Worm (Caenorhabditis elegans): Measurements from ENCODE around the gene txt-5.

Gene txt-5

ce11 chrV:7810591-7810990 lies 26.3 kb downstream of the txt-5 start:
- TF ChIP-seq nhr-21 (tag; optimal IDR thresholded peaks at IDR 0.05) (no peak), ama-1 (optimal IDR thresholded peaks at IDR 0.05) (no peak), sma-3 (GFP tag; optimal IDR thresholded peaks at IDR 0.05) (no peak), unc-39 (tag; optimal IDR thresholded peaks at IDR 0.05) (no peak), Y55F3AM.14 (GFP tag; optimal IDR thresholded peaks at IDR 0.05) (no peak), unc-62 (GFP tag; optimal IDR thresholded peaks at IDR 0.05) (no peak), dmd-4 (tag; optimal IDR thresholded peaks at IDR 0.05) (no peak), R02D3.7 (tag; optimal IDR thresholded peaks at IDR 0.05) (no peak)

- TF ChIP-seq snpc-4 (tag; optimal IDR thresholded peaks at IDR 0.05) (no peak), sma-9 (GFP tag; optimal IDR thresholded peaks at IDR 0.05) (peak; percentile 47), sma-9 (tag; optimal IDR thresholded peaks at IDR 0.05) (no peak), aly-2 (tag; optimal IDR thresholded peaks at IDR 0.05) (no peak), nhr-129 (tag; optimal IDR thresholded peaks at IDR 0.05) (peak; percentile 12), crh-2 (tag; optimal IDR thresholded peaks at IDR 0.05) (peak; percentile 19), mab-5 (tag; optimal IDR thresholded peaks at IDR 0.05) (no peak), fos-1 (tag; optimal IDR thresholded peaks at IDR 0.05) (peak; percentile 65)
These were observed 27.3 kb downstream of the txt-5 start, which contains the start of gene ZK742.3 for ce11 chrV:7809320-7810256. Gene ZK742.3, minus strand, starts transcription at chrV:7809912.

ce11 chrV:7808444-7808843 lies 28.5 kb downstream of the txt-5 start:
- TF ChIP-seq nhr-77 (tag; optimal IDR thresholded peaks at IDR 0.05): no peak
- no peak for TF ChIP-seq lin-13 (GFP tag; optimal IDR thresholded peaks at IDR 0.05)
- TF ChIP-seq sma-3 (GFP tag; optimal IDR thresholded peaks at IDR 0.05): no peak
- no peak for TF ChIP-seq nhr-10 (tag; optimal IDR thresholded peaks at IDR 0.05)
- no peak for TF ChIP-seq mbf-1 (tag; optimal IDR thresholded peaks at IDR 0.05)
- TF ChIP-seq peb-1 (tag; optimal IDR thresholded peaks at IDR 0.05): no peak
- no peak for TF ChIP-seq blmp-1 (tag; optimal IDR thresholded peaks at IDR 0.05; ENCODE audit: insufficient read depth)
- no peak for TF ChIP-seq unc-62 (GFP tag; optimal IDR thresholded peaks at IDR 0.05)
- TF ChIP-seq dmd-4 (tag; optimal IDR thresholded peaks at IDR 0.05): no peak
- TF ChIP-seq nhr-11 (tag; optimal IDR thresholded peaks at IDR 0.05): no peak
- no peak for TF ChIP-seq snpc-4 (tag; optimal IDR thresholded peaks at IDR 0.05)
- TF ChIP-seq sma-9 (GFP tag; optimal IDR thresholded peaks at IDR 0.05): no peak
- TF ChIP-seq sma-9 (tag; optimal IDR thresholded peaks at IDR 0.05): no peak
- no peak for TF ChIP-seq sem-4 (tag; optimal IDR thresholded peaks at IDR 0.05)
- no peak for TF ChIP-seq unc-39 (tag; optimal IDR thresholded peaks at IDR 0.05)
- no peak for TF ChIP-seq skn-1 (tag; optimal IDR thresholded peaks at IDR 0.05)
- no peak for TF ChIP-seq Y55F3AM.14 (GFP tag; optimal IDR thresholded peaks at IDR 0.05)
- TF ChIP-seq alr-1 (tag; optimal IDR thresholded peaks at IDR 0.05): no peak

- TF ChIP-seq nhr-10 (tag; optimal IDR thresholded peaks at IDR 0.05) (no peak), ztf-4 (tag; optimal IDR thresholded peaks at IDR 0.05) (no peak), ama-1 (optimal IDR thresholded peaks at IDR 0.05) (peak; percentile 17), lin-11 (tag; optimal IDR thresholded peaks at IDR 0.05) (no peak)
These were observed 30.3 kb downstream of the txt-5 start for ce11 chrV:7806629-7807028.

DNA sequence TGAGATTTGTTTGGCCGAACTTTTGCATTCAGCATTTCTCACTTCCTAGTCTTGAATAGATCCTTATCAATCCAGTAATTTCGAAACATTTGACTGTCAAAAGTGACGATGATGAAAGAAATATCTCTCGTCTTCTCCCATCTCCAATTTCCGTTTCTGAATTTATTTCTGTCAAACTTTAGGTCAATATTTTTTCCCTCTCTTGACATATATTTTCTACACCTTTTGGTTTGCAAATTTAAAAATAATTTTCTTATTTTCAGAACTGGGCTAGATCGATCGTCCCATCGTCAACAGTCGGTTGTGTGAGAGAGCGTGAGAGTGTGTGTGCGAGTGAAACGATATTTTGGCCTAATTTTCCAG lies 32.2 kb downstream of the txt-5 start, which contains the start of gene xpo-1:
TSS of gene xpo-1 (plus strand) at position 264 of the 363 bp plus-strand sequence.
- no peak for TF ChIP-seq nhr-237 (tag; optimal IDR thresholded peaks at IDR 0.05)
- no peak for TF ChIP-seq skn-1 (tag; optimal IDR thresholded peaks at IDR 0.05)
- no peak for TF ChIP-seq lin-39 (tag; optimal IDR thresholded peaks at IDR 0.05)
- no peak for TF ChIP-seq unc-39 (tag; optimal IDR thresholded peaks at IDR 0.05)
- TF ChIP-seq lsy-2 (tag; optimal IDR thresholded peaks at IDR 0.05): no peak
- no peak for TF ChIP-seq lin-11 (tag; optimal IDR thresholded peaks at IDR 0.05)
- TF ChIP-seq nhr-23 (tag; optimal IDR thresholded peaks at IDR 0.05): no peak
- no peak for TF ChIP-seq mdl-1 (tag; optimal IDR thresholded peaks at IDR 0.05)
- TF ChIP-seq nhr-25 (tag; optimal IDR thresholded peaks at IDR 0.05): no peak
- no peak for TF ChIP-seq unc-55 (GFP tag; optimal IDR thresholded peaks at IDR 0.05)
- TF ChIP-seq snpc-4 (tag; optimal IDR thresholded peaks at IDR 0.05): no peak
- TF ChIP-seq nhr-129 (tag; optimal IDR thresholded peaks at IDR 0.05): no peak
- no peak for TF ChIP-seq mab-5 (tag; optimal IDR thresholded peaks at IDR 0.05)
- TF ChIP-seq ceh-82 (tag; optimal IDR thresholded peaks at IDR 0.05): no peak
- no peak for TF ChIP-seq C34F6.9 (tag; optimal IDR thresholded peaks at IDR 0.05)

Measured in whole organism, L2 larva.